Fruit fly (Drosophila melanogaster) whole organism, wandering third instar larva: ENCODE measurements around the gene Uck.

Experiments used
- Abd-B ChIP-seq: fragments of >200 bp; optimal IDR thresholded peaks from 2 replicates; lab custom pipeline; 2017; ENCODE audit warnings: missing biosample characterization, missing genetic modification characterization
- Dfd ChIP-seq: fragments of >200 bp; optimal IDR thresholded peaks from 2 replicates; lab custom pipeline; 2017; ENCODE audit warnings: missing biosample characterization, missing genetic modification characterization
- GATAd ChIP-seq: sonication (Bioruptor generic); optimal IDR thresholded peaks from 2 replicates; lab custom pipeline; 2016; ENCODE audit warnings: missing biosample characterization, missing genetic modification characterization
- Hnf4 ChIP-seq: fragments of 200-800 bp; sonication (Bioruptor generic); optimal IDR thresholded peaks from 2 replicates; lab custom pipeline; 2016; ENCODE audit warnings: missing biosample characterization, mild to moderate bottlenecking, missing genetic modification characterization
- OdsH ChIP-seq: fragments of 200-800 bp; sonication (Bioruptor generic); optimal IDR thresholded peaks from 2 replicates; lab custom pipeline; 2016; ENCODE audit warnings: missing biosample characterization, mild to moderate bottlenecking, missing genetic modification characterization
- Vsx2 ChIP-seq: fragments of 200-300, 225-300 bp; sonication (Bioruptor generic); optimal IDR thresholded peaks from 2 replicates; lab custom pipeline; 2018; ENCODE audit warnings: missing biosample characterization, missing genetic modification characterization; ENCODE audit not compliant: partially characterized antibody
- br ChIP-seq: fragments of 200-800 bp; sonication (Bioruptor generic); optimal IDR thresholded peaks from 2 replicates; lab custom pipeline; 2016; ENCODE audit warnings: missing biosample characterization, missing genetic modification characterization
- dl ChIP-seq, 2 experiments: fragments of 175-275, 200-275 bp in 1 of 2; fragments of 200-275 bp in 1 of 2; sonication (Bioruptor generic); optimal IDR thresholded peaks; lab custom pipeline; 2018; ENCODE audit warnings: mild to moderate bottlenecking in 2 of 2, missing biosample characterization in 2 of 2, missing genetic modification characterization in 2 of 2, moderate library complexity in 2 of 2; ENCODE audit not compliant: partially characterized antibody in 2 of 2, insufficient read depth in 1 of 2
- ey ChIP-seq: fragments of 200-800 bp; sonication (Bioruptor generic); optimal IDR thresholded peaks from 2 replicates; lab custom pipeline; 2016; ENCODE audit warnings: missing biosample characterization, missing genetic modification characterization
- fru ChIP-seq: fragments of 200-800 bp; sonication (Bioruptor generic); optimal IDR thresholded peaks from 3 replicates; lab custom pipeline; 2016; ENCODE audit warnings: missing biosample characterization, mild to moderate bottlenecking, missing genetic modification characterization
- jim ChIP-seq: fragments of 175-275, 200-325 bp; sonication (Bioruptor generic); optimal IDR thresholded peaks from 2 replicates; lab custom pipeline; 2016; ENCODE audit warnings: missing biosample characterization, mild to moderate bottlenecking, missing genetic modification characterization
- pan ChIP-seq: fragments of >200 bp; optimal IDR thresholded peaks from 2 replicates; lab custom pipeline; 2017
- usp ChIP-seq: fragments of >200 bp; optimal IDR thresholded peaks from 2 replicates; lab custom pipeline; 2017; ENCODE audit warnings: missing biosample characterization, missing genetic modification characterization

DNA sequence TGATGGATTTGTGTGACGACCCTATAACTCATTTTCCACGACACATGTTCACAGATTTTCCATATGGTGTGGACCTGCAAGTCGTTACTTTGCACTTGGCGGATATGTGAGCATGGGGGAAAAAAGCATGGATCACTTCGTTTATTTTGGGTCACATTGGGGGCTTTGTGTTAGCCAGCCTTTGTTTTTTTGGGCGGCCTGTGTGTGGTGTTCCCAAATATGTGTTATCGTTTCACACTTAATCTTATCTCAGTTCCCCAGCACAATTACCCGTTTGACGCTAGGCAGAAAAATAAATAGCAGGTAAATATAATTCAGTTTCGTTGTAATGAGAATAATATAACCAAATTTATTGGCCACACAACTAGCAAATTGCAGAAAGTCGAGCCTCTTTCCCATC is 21.7 kb upstream of the Uck start:
- TF ChIP-seq Hnf4, result no peak
- no peak for TF ChIP-seq pan (lab: Kevin White, UChicago)
- TF ChIP-seq Dfd (GFP tag; lab: Kevin White, UChicago), result no peak
- no peak for TF ChIP-seq Abd-B
- no peak for TF ChIP-seq usp
- TF ChIP-seq GATAd (GFP tag; lab: Kevin White, UChicago), result no peak
- TF ChIP-seq jim (GFP tag; lab: Kevin White, UChicago), result no peak
- no peak for TF ChIP-seq dl (GFP tag; optimal IDR thresholded peaks at IDR 0.05; lab: Kevin White, UChicago; ENCODE audit: insufficient read depth in 1 of 2, partially characterized antibody in 2 of 2)
- TF ChIP-seq br (GFP tag; lab: Kevin White, UChicago), result no peak
- TF ChIP-seq OdsH, result no peak
- no peak for TF ChIP-seq ey (GFP tag; lab: Kevin White, UChicago)
- TF ChIP-seq Vsx2 (GFP tag; lab: Kevin White, UChicago), result no peak
- TF ChIP-seq fru (GFP tag; lab: Kevin White, UChicago), result no peak
